Worm (Caenorhabditis elegans): Measurements from ENCODE around the gene puf-3.

Gene puf-3

DNA sequence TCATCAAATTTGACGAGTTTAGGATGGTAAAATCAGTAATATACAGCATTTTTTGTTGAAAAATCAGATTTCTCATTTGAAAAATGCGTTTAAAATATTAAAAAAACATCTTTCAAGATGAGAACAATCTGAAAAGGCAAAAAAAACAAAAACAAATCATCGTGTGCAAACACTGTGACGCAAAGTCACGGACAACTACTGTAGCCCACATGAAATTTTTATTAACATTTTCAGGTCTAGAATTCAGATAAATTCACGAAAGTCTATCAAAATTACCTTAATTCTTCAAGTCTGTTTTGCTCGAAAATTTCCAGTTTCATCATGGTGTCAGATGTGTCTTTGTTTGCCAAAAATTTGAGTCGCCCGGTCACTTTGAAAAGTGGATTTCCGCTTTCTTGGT lies 26.9 kb upstream of the puf-3 start:
- TF ChIP-seq ceh-34 (tag; optimal IDR thresholded peaks at IDR 0.05) (no peak), nhr-232 (tag; optimal IDR thresholded peaks at IDR 0.05) (no peak), ztf-16 (tag; optimal IDR thresholded peaks at IDR 0.05) (no peak), ahr-1 (tag; optimal IDR thresholded peaks at IDR 0.05) (no peak), fkh-6 (tag; optimal IDR thresholded peaks at IDR 0.05) (no peak), ceh-2 (tag; optimal IDR thresholded peaks at IDR 0.05) (no peak), pax-1 (tag; optimal IDR thresholded peaks at IDR 0.05) (no peak)

ce11 chrIV:13525223-13525622 lies 13.3 kb upstream of the puf-3 start:
- TF ChIP-seq nfya-1 (tag; optimal IDR thresholded peaks at IDR 0.05) (peak; percentile 90), eyg-1 (tag; optimal IDR thresholded peaks at IDR 0.05) (no peak)

DNA sequence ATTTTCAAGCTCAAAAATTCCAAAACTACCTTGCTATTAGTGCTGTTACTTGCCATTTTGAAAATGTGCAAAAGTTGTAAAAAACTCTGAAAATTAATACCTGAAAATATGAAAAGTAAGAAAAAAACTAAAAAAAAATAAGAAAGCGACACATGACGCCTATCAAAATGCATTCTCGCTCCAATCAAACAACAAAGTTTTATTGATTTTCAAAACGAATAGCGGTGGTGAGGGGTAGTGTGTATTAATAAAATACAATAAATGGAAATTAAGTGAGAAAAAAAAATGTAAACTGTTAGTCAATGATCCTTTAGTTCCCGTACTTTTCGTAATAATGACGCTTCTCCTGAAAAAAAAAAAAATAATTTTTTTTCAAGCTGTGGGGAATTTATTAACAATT lies 9.8 kb upstream of the puf-3 start, which contains the start of gene dcap-2:
Gene dcap-2 (minus strand): TSS at position 86 of the 400 bp plus-strand sequence.
- peak; percentile 5 for TF ChIP-seq nfya-1 (tag; optimal IDR thresholded peaks at IDR 0.05)
- TF ChIP-seq tbx-2 (tag; optimal IDR thresholded peaks at IDR 0.05): no peak
- no peak for TF ChIP-seq unc-3 (GFP tag; conservative IDR thresholded peaks at IDR 0.05)
- no peak for TF ChIP-seq unc-3 (tag; optimal IDR thresholded peaks at IDR 0.05)
- TF ChIP-seq ceh-48 (tag; optimal IDR thresholded peaks at IDR 0.05): peak; percentile 73

DNA sequence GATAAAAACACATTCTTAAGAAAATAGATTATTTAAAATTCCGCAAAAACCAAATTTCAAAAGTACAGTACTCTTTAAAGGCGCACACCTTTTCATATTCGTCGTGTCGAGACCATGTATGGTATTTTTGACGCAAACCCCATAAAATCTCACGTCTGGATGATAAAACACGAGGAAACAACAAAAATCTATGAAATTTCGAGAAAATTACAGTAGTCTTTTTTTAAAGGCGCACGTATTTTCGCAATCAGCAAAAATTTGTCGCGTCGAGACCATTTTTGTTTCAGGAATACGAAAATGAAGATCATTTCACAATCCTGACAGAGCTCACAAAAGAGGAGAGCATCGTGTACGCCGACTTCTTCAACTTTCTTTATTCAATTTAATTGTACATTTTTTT lies 1.0 kb upstream of the puf-3 start:
- TF ChIP-seq ama-1 (optimal IDR thresholded peaks at IDR 0.05): no peak
- no peak for TF ChIP-seq pros-1 (tag; optimal IDR thresholded peaks at IDR 0.05)
- TF ChIP-seq sox-4 (tag; optimal IDR thresholded peaks at IDR 0.05): no peak
- TF ChIP-seq fkh-10 (GFP tag; optimal IDR thresholded peaks at IDR 0.05): no peak
- no peak for TF ChIP-seq hlh-30 (tag; optimal IDR thresholded peaks at IDR 0.05; ENCODE audit: insufficient read depth)

DNA sequence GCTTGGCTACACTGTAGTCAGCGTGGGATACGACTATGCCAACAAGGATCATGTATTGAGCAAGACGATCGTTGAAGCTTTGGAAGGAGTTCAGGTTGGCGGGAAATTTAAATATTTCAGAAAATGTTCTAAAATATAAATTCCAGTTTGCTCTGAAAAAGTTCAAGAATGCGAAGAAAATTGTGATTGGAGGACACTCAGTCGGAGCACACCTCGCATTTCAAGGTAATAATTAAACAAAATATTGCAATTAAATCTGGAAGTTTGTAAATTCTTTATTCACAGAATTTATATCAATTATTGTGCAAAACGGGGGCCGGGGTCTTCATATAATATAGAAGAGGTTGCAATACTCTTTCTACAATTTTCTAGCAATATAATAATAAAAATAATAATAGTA lies 1.9 kb downstream of the puf-3 start:
- TF ChIP-seq pha-4 (tag; optimal IDR thresholded peaks at IDR 0.05) (no peak), unc-3 (GFP tag; conservative IDR thresholded peaks at IDR 0.05) (no peak), unc-3 (tag; optimal IDR thresholded peaks at IDR 0.05) (no peak), gmeb-2 (tag; optimal IDR thresholded peaks at IDR 0.05) (no peak), zip-5 (tag; optimal IDR thresholded peaks at IDR 0.05) (no peak), Y22D7AL.16 (tag; optimal IDR thresholded peaks at IDR 0.05) (no peak), sdc-2 (tag; optimal IDR thresholded peaks at IDR 0.05) (no peak), pha-2 (tag; optimal IDR thresholded peaks at IDR 0.05) (no peak), C38D4.7 (GFP tag; optimal IDR thresholded peaks at IDR 0.05) (no peak), ceh-48 (tag; optimal IDR thresholded peaks at IDR 0.05) (no peak), hlh-30 (tag; optimal IDR thresholded peaks at IDR 0.05; ENCODE audit: insufficient read depth) (no peak), K02D7.2 (tag; optimal IDR thresholded peaks at IDR 0.05) (no peak), tbx-7 (tag; optimal IDR thresholded peaks at IDR 0.05) (no peak), lin-11 (tag; optimal IDR thresholded peaks at IDR 0.05) (no peak)

DNA sequence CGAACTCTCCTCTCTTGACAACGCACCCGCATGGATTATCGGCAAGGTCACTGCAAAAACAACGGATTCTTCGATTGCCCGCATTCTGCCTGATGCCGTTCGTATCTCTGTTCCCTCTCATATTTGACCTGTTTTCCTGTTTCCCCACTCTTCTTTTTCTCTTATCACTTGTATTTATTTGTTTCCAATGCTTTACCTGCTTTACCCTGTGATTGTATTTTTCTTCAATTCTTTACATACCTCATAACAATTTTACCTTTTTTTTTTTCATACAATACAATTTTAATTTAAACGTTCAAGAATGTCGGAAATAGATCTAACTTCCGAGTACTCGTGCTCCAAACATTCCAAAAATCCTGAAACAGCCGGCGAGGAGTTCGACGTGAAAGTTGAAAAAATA lies 3.0 kb downstream of the puf-3 start, which contains the start of gene afmd-2:
Gene afmd-2 (plus strand): TSS at position 301 of the 400 bp plus-strand sequence.
- no peak for TF ChIP-seq ceh-22 (tag; optimal IDR thresholded peaks at IDR 0.05)
- no peak for TF ChIP-seq gmeb-2 (tag; optimal IDR thresholded peaks at IDR 0.05)
- no peak for TF ChIP-seq dmd-4 (tag; optimal IDR thresholded peaks at IDR 0.05; ENCODE audit: borderline replicate concordance)
- no peak for TF ChIP-seq K02D7.2 (tag; optimal IDR thresholded peaks at IDR 0.05)
- no peak for TF ChIP-seq K09A11.1 (tag; optimal IDR thresholded peaks at IDR 0.05; ENCODE audit: insufficient read depth)
- TF ChIP-seq elt-2 (tag; optimal IDR thresholded peaks at IDR 0.05): no peak
- TF ChIP-seq nhr-232 (tag; optimal IDR thresholded peaks at IDR 0.05): no peak
- no peak for TF ChIP-seq sox-4 (tag; optimal IDR thresholded peaks at IDR 0.05)
- no peak for TF ChIP-seq tbx-2 (tag; optimal IDR thresholded peaks at IDR 0.05)
- no peak for TF ChIP-seq ceh-19 (GFP tag; optimal IDR thresholded peaks at IDR 0.05)
- no peak for TF ChIP-seq madf-2 (tag; optimal IDR thresholded peaks at IDR 0.05)
- no peak for TF ChIP-seq pax-1 (tag; optimal IDR thresholded peaks at IDR 0.05)
- no peak for TF ChIP-seq fkh-10 (GFP tag; optimal IDR thresholded peaks at IDR 0.05)
- TF ChIP-seq ceh-45 (GFP tag; IDR thresholded peaks at IDR 0.05): no peak
- no peak for TF ChIP-seq ceh-30 (tag; optimal IDR thresholded peaks at IDR 0.05)

All from whole organism, late embryonic.